Fruit fly (Drosophila melanogaster) whole organism, wandering third instar larva: ENCODE data around the gene CG5986.

Experiments used
- Abd-B ChIP-seq: fragments of >200 bp; optimal IDR thresholded peaks from 2 replicates; lab custom pipeline; 2017; ENCODE audit warnings: missing biosample characterization, missing genetic modification characterization
- CG32264 ChIP-seq: fragments of 200-800 bp; sonication (Bioruptor generic); optimal IDR thresholded peaks from 2 replicates; lab custom pipeline; 2016; ENCODE audit warnings: missing biosample characterization, missing genetic modification characterization
- CG9705 ChIP-seq: fragments of 200-800 bp; sonication (Bioruptor generic); optimal IDR thresholded peaks from 2 replicates; lab custom pipeline; 2018; ENCODE audit warnings: missing biosample characterization, mild to moderate bottlenecking, missing genetic modification characterization
- CrebA ChIP-seq: fragments of 200-800 bp; sonication (Bioruptor generic); optimal IDR thresholded peaks from 2 replicates; lab custom pipeline; 2016; ENCODE audit warnings: missing biosample characterization, mild to moderate bottlenecking, missing genetic modification characterization, borderline replicate concordance
- Dfd ChIP-seq: fragments of >200 bp; optimal IDR thresholded peaks from 2 replicates; lab custom pipeline; 2017; ENCODE audit warnings: missing biosample characterization, missing genetic modification characterization
- Dif ChIP-seq: fragments of 200-275, 200-300 bp; sonication (Bioruptor generic); optimal IDR thresholded peaks from 2 replicates; lab custom pipeline; 2018; ENCODE audit warnings: missing biosample characterization, missing genetic modification characterization; ENCODE audit not compliant: partially characterized antibody
- GATAd ChIP-seq: sonication (Bioruptor generic); optimal IDR thresholded peaks from 2 replicates; lab custom pipeline; 2016; ENCODE audit warnings: missing biosample characterization, missing genetic modification characterization
- HLH106 ChIP-seq: fragments of 200-800 bp; optimal IDR thresholded peaks from 3 replicates; lab custom pipeline; 2019; ENCODE audit warnings: missing biosample characterization, mild to moderate bottlenecking, missing genetic modification characterization, moderate library complexity
- Hnf4 ChIP-seq: fragments of 200-800 bp; sonication (Bioruptor generic); optimal IDR thresholded peaks from 2 replicates; lab custom pipeline; 2016; ENCODE audit warnings: missing biosample characterization, mild to moderate bottlenecking, missing genetic modification characterization
- Hr78 ChIP-seq: fragments of >200 bp; optimal IDR thresholded peaks from 2 replicates; lab custom pipeline; 2017; ENCODE audit warnings: missing biosample characterization, missing genetic modification characterization
- Hr83 ChIP-seq: fragments of 200-300 bp; sonication (Bioruptor generic); optimal IDR thresholded peaks from 2 replicates; lab custom pipeline; 2016; ENCODE audit warnings: missing biosample characterization, mild to moderate bottlenecking, missing genetic modification characterization, moderate library complexity; ENCODE audit not compliant: poor library complexity, severe bottlenecking
- Jra ChIP-seq: sonication (Bioruptor generic); optimal IDR thresholded peaks from 2 replicates; lab custom pipeline; 2016; ENCODE audit warnings: missing biosample characterization, missing genetic modification characterization
- Mio ChIP-seq: sonication (Bioruptor generic); optimal IDR thresholded peaks from 2 replicates; lab custom pipeline; 2016; ENCODE audit warnings: missing biosample characterization, missing genetic modification characterization
- Myc ChIP-seq: fragments of >200 bp; optimal IDR thresholded peaks from 2 replicates; lab custom pipeline; 2017
- N ChIP-seq: fragments of >200 bp; optimal IDR thresholded peaks from 2 replicates; lab custom pipeline; 2018; ENCODE audit warnings: missing biosample characterization, missing external identifiers, missing genetic modification characterization
- OdsH ChIP-seq: fragments of 200-800 bp; sonication (Bioruptor generic); optimal IDR thresholded peaks from 2 replicates; lab custom pipeline; 2016; ENCODE audit warnings: missing biosample characterization, mild to moderate bottlenecking, missing genetic modification characterization
- Rel ChIP-seq, 2 experiments: fragments of 200-800 bp; sonication (Bioruptor generic) in 1 of 2; optimal IDR thresholded peaks; 2 replicates in 1 of 2; 3 replicates in 1 of 2; lab custom pipeline; 2016 to 2019; ENCODE audit warnings: mild to moderate bottlenecking in 2 of 2, missing biosample characterization in 2 of 2, missing genetic modification characterization in 2 of 2, moderate library complexity in 1 of 2
- Sp1 ChIP-seq: fragments of 200-800 bp; sonication (Bioruptor generic); optimal IDR thresholded peaks from 3 replicates; lab custom pipeline; 2019; ENCODE audit warnings: missing biosample characterization, mild to moderate bottlenecking, missing genetic modification characterization, moderate library complexity
- Vsx2 ChIP-seq: fragments of 200-300, 225-300 bp; sonication (Bioruptor generic); optimal IDR thresholded peaks from 2 replicates; lab custom pipeline; 2018; ENCODE audit warnings: missing biosample characterization, missing genetic modification characterization; ENCODE audit not compliant: partially characterized antibody
- br ChIP-seq: fragments of 200-800 bp; sonication (Bioruptor generic); optimal IDR thresholded peaks from 2 replicates; lab custom pipeline; 2016; ENCODE audit warnings: missing biosample characterization, missing genetic modification characterization
- brk ChIP-seq: fragments of 200-800 bp; sonication (Bioruptor generic); optimal IDR thresholded peaks from 2 replicates; lab custom pipeline; 2016; ENCODE audit warnings: missing biosample characterization, mild to moderate bottlenecking, missing genetic modification characterization
- dl ChIP-seq, 2 experiments: fragments of 175-275, 200-275 bp in 1 of 2; fragments of 200-275 bp in 1 of 2; sonication (Bioruptor generic); optimal IDR thresholded peaks; lab custom pipeline; 2018; ENCODE audit warnings: mild to moderate bottlenecking in 2 of 2, missing biosample characterization in 2 of 2, missing genetic modification characterization in 2 of 2, moderate library complexity in 2 of 2; ENCODE audit not compliant: partially characterized antibody in 2 of 2, insufficient read depth in 1 of 2
- dmrt93B ChIP-seq: fragments of 200-800 bp; sonication (Bioruptor generic); optimal IDR thresholded peaks from 2 replicates; lab custom pipeline; 2018; ENCODE audit warnings: missing biosample characterization, mild to moderate bottlenecking, missing genetic modification characterization
- dsf ChIP-seq: sonication (Bioruptor generic); optimal IDR thresholded peaks from 2 replicates; lab custom pipeline; 2016; ENCODE audit warnings: missing biosample characterization, missing genetic modification characterization, borderline replicate concordance
- ey ChIP-seq: fragments of 200-800 bp; sonication (Bioruptor generic); optimal IDR thresholded peaks from 2 replicates; lab custom pipeline; 2016; ENCODE audit warnings: missing biosample characterization, missing genetic modification characterization
- foxo ChIP-seq, 2 experiments: fragments of 200-800 bp; sonication (Bioruptor generic); optimal IDR thresholded peaks; 2 replicates in 1 of 2; 3 replicates in 1 of 2; lab custom pipeline; 2016 to 2017; ENCODE audit warnings: missing biosample characterization in 2 of 2, missing genetic modification characterization in 2 of 2
- fru ChIP-seq: fragments of 200-800 bp; sonication (Bioruptor generic); optimal IDR thresholded peaks from 3 replicates; lab custom pipeline; 2016; ENCODE audit warnings: missing biosample characterization, mild to moderate bottlenecking, missing genetic modification characterization
- h ChIP-seq: fragments of 200-800 bp; sonication (Bioruptor generic); optimal IDR thresholded peaks from 3 replicates; lab custom pipeline; 2016; ENCODE audit warnings: missing biosample characterization, mild to moderate bottlenecking, missing genetic modification characterization
- jim ChIP-seq: fragments of 175-275, 200-325 bp; sonication (Bioruptor generic); optimal IDR thresholded peaks from 2 replicates; lab custom pipeline; 2016; ENCODE audit warnings: missing biosample characterization, mild to moderate bottlenecking, missing genetic modification characterization
- lola ChIP-seq: fragments of >200 bp; optimal IDR thresholded peaks from 2 replicates; lab custom pipeline; 2017; ENCODE audit warnings: missing biosample characterization, missing genetic modification characterization
- pan ChIP-seq: fragments of >200 bp; optimal IDR thresholded peaks from 2 replicates; lab custom pipeline; 2017
- psq ChIP-seq: fragments of 200-800 bp; sonication (Bioruptor generic); optimal IDR thresholded peaks from 3 replicates; lab custom pipeline; 2017; ENCODE audit warnings: missing biosample characterization, mild to moderate bottlenecking, missing genetic modification characterization, moderate library complexity
- rgr ChIP-seq: fragments of 200-800 bp; sonication (Bioruptor generic); optimal IDR thresholded peaks from 3 replicates; lab custom pipeline; 2016; ENCODE audit warnings: missing biosample characterization, mild to moderate bottlenecking, missing genetic modification characterization
- sage ChIP-seq: fragments of 200-800 bp; sonication (Bioruptor generic); optimal IDR thresholded peaks from 2 replicates; lab custom pipeline; 2016; ENCODE audit warnings: missing biosample characterization, mild to moderate bottlenecking, missing genetic modification characterization
- sv ChIP-seq: fragments of 200-800 bp; sonication (Bioruptor generic); optimal IDR thresholded peaks from 3 replicates; lab custom pipeline; 2016; ENCODE audit warnings: missing biosample characterization, missing genetic modification characterization
- tai ChIP-seq: sonication (Bioruptor generic); optimal IDR thresholded peaks from 2 replicates; lab custom pipeline; 2016; ENCODE audit warnings: missing biosample characterization, missing genetic modification characterization
- usp ChIP-seq: fragments of >200 bp; optimal IDR thresholded peaks from 2 replicates; lab custom pipeline; 2017; ENCODE audit warnings: missing biosample characterization, missing genetic modification characterization
- woc ChIP-seq: sonication (Bioruptor generic); optimal IDR thresholded peaks from 2 replicates; lab custom pipeline; 2016; ENCODE audit warnings: missing biosample characterization, mild to moderate bottlenecking, missing genetic modification characterization

CG5986 gene

dm6 chr3R:24046580-24047225, 887 bp upstream of the CG5986 start:
- TF ChIP-seq Hr78 (GFP tag; lab: Kevin White, UChicago): no peak
- peak; percentile 77 for TF ChIP-seq Dif (GFP tag; lab: Kevin White, UChicago)
- no peak for TF ChIP-seq GATAd (GFP tag; lab: Kevin White, UChicago)
- no peak for TF ChIP-seq Abd-B (GFP tag; lab: Kevin White, UChicago)
- no peak for TF ChIP-seq Myc (lab: Kevin White, UChicago)
- no peak for TF ChIP-seq ey (GFP tag; lab: Kevin White, UChicago)
- TF ChIP-seq Hnf4 (GFP tag; lab: Kevin White, UChicago): peak; percentile 10
- TF ChIP-seq Hr83 (GFP tag; lab: Kevin White, UChicago): peak; percentile 64
- TF ChIP-seq rgr: no peak
- no peak for TF ChIP-seq OdsH (GFP tag; lab: Kevin White, UChicago)
- peak; percentile 17 for TF ChIP-seq fru (GFP tag; lab: Kevin White, UChicago)
- no peak for TF ChIP-seq sv (GFP tag; lab: Kevin White, UChicago)
- no peak for TF ChIP-seq dsf (GFP tag; lab: Kevin White, UChicago)
- no peak for TF ChIP-seq brk (GFP tag; lab: Kevin White, UChicago)
- no peak for TF ChIP-seq Sp1 (GFP tag; lab: Kevin White, UChicago)
- no peak for TF ChIP-seq woc (GFP tag; lab: Kevin White, UChicago)
- TF ChIP-seq Vsx2: no peak
- peak; percentile 6 for TF ChIP-seq sage (GFP tag; lab: Kevin White, UChicago)
- TF ChIP-seq N: peak; percentile 73
- TF ChIP-seq br (GFP tag; lab: Kevin White, UChicago): peak; percentile 0
- TF ChIP-seq h: peak; percentile 50
- no peak for TF ChIP-seq Mio (GFP tag; lab: Kevin White, UChicago)
- no peak for TF ChIP-seq HLH106 (tag; lab: Kevin White, UChicago)
- TF ChIP-seq lola (GFP tag; lab: Kevin White, UChicago): no peak
- no peak for TF ChIP-seq dmrt93B (GFP tag; lab: Kevin White, UChicago)
- TF ChIP-seq CG32264 (GFP tag; lab: Kevin White, UChicago): peak; percentile 24
- TF ChIP-seq psq (GFP tag; lab: Kevin White, UChicago): peak; percentile 97
- TF ChIP-seq Jra: no peak
- TF ChIP-seq usp (GFP tag; lab: Kevin White, UChicago): no peak
- no peak for TF ChIP-seq tai (GFP tag; lab: Kevin White, UChicago)
- peak; percentile 41 for TF ChIP-seq Rel (GFP tag; optimal IDR thresholded peaks at IDR 0.05; lab: Kevin White, UChicago)
- TF ChIP-seq Rel (tag; optimal IDR thresholded peaks at IDR 0.05; lab: Kevin White, UChicago): peak; percentile 26
- TF ChIP-seq dl (GFP tag; optimal IDR thresholded peaks at IDR 0.05; lab: Kevin White, UChicago; ENCODE audit: insufficient read depth in 1 of 2, partially characterized antibody in 2 of 2): no peak
- no peak for TF ChIP-seq foxo (GFP tag; optimal IDR thresholded peaks at IDR 0.05; lab: Kevin White, UChicago)
- no peak for TF ChIP-seq Dfd (GFP tag; lab: Kevin White, UChicago)
- TF ChIP-seq CG9705 (GFP tag; lab: Kevin White, UChicago): no peak
- no peak for TF ChIP-seq jim (GFP tag; lab: Kevin White, UChicago)
- no peak for TF ChIP-seq CrebA (GFP tag; lab: Kevin White, UChicago)
- no peak for TF ChIP-seq pan (lab: Kevin White, UChicago)

- TF ChIP-seq Mio (GFP tag; lab: Kevin White, UChicago): no peak
- TF ChIP-seq br (GFP tag; lab: Kevin White, UChicago): peak; percentile 55
- peak in 1 of 2 experiments; percentile 55 for TF ChIP-seq foxo (GFP tag; optimal IDR thresholded peaks at IDR 0.05; lab: Kevin White, UChicago)
- no peak for TF ChIP-seq tai (GFP tag; lab: Kevin White, UChicago)
- peak; percentile 21 for TF ChIP-seq dsf (GFP tag; lab: Kevin White, UChicago)
- no peak for TF ChIP-seq sv (GFP tag; lab: Kevin White, UChicago)
- no peak for TF ChIP-seq Hr83 (GFP tag; lab: Kevin White, UChicago)
- TF ChIP-seq Rel (GFP tag; optimal IDR thresholded peaks at IDR 0.05; lab: Kevin White, UChicago): no peak
- TF ChIP-seq Rel (tag; optimal IDR thresholded peaks at IDR 0.05; lab: Kevin White, UChicago): peak; percentile 51
- peak; percentile 23 for TF ChIP-seq OdsH (GFP tag; lab: Kevin White, UChicago)
- peak; percentile 52 for TF ChIP-seq woc (GFP tag; lab: Kevin White, UChicago)
- no peak for TF ChIP-seq N
- peak; percentile 55 for TF ChIP-seq h
- no peak for TF ChIP-seq CrebA (GFP tag; lab: Kevin White, UChicago)
- TF ChIP-seq HLH106 (tag; lab: Kevin White, UChicago): peak; percentile 55
- peak; percentile 46 for TF ChIP-seq Hnf4 (GFP tag; lab: Kevin White, UChicago)
- peak; percentile 17 for TF ChIP-seq CG9705 (GFP tag; lab: Kevin White, UChicago)
- no peak for TF ChIP-seq CG32264 (GFP tag; lab: Kevin White, UChicago)
- TF ChIP-seq GATAd (GFP tag; lab: Kevin White, UChicago): no peak
- TF ChIP-seq Sp1 (GFP tag; lab: Kevin White, UChicago): peak; percentile 63
- no peak for TF ChIP-seq dmrt93B (GFP tag; lab: Kevin White, UChicago)
- no peak for TF ChIP-seq sage (GFP tag; lab: Kevin White, UChicago)
- no peak for TF ChIP-seq lola (GFP tag; lab: Kevin White, UChicago)
- no peak for TF ChIP-seq jim (GFP tag; lab: Kevin White, UChicago)
- TF ChIP-seq brk (GFP tag; lab: Kevin White, UChicago): no peak
- peak; percentile 30 for TF ChIP-seq ey (GFP tag; lab: Kevin White, UChicago)
- no peak for TF ChIP-seq Vsx2
- no peak for TF ChIP-seq Myc (lab: Kevin White, UChicago)
- no peak for TF ChIP-seq Abd-B (GFP tag; lab: Kevin White, UChicago)
- TF ChIP-seq Dfd (GFP tag; lab: Kevin White, UChicago): no peak
- TF ChIP-seq fru (GFP tag; lab: Kevin White, UChicago): peak; percentile 71
- TF ChIP-seq dl (GFP tag; optimal IDR thresholded peaks at IDR 0.05; lab: Kevin White, UChicago; ENCODE audit: insufficient read depth in 1 of 2, partially characterized antibody in 2 of 2): no peak
- peak; percentile 13 for TF ChIP-seq rgr
- TF ChIP-seq psq (GFP tag; lab: Kevin White, UChicago): peak; percentile 96
- TF ChIP-seq Hr78 (GFP tag; lab: Kevin White, UChicago): no peak
- no peak for TF ChIP-seq pan (lab: Kevin White, UChicago)
- TF ChIP-seq usp (GFP tag; lab: Kevin White, UChicago): no peak
- TF ChIP-seq Dif (GFP tag; lab: Kevin White, UChicago): no peak
These were observed 465 bp downstream of the CG5986 start, which contains the start of gene Rox8 for dm6 chr3R:24047998-24048511. Rox8 (minus strand) TSS chr3R:24048265.
